Fruit fly (Drosophila melanogaster) whole organism, larva: ENCODE data around the gene vret.

Experiments
- noc ChIP-seq: fragments of 200-800 bp; sonication (Bioruptor generic); optimal IDR thresholded peaks from 3 replicates; lab custom pipeline; 2019; ENCODE audit warnings: missing biosample characterization, mild to moderate bottlenecking, missing genetic modification characterization, moderate library complexity

The vret gene

dm6 chr3R:22755187-22755777 lies 9.9 kb upstream of the vret start:
- TF ChIP-seq noc (tag; lab: Kevin White, UChicago): no peak

- peak; percentile 49 for TF ChIP-seq noc (tag; lab: Kevin White, UChicago)
Measured at dm6 chr3R:22753895-22754774, 8.8 kb upstream of the vret start.

- TF ChIP-seq noc (tag; lab: Kevin White, UChicago): no peak
Measured at dm6 chr3R:22753600-22753894, 8.2 kb upstream of the vret start.

dm6 chr3R:22752929-22753328 lies 7.5 kb upstream of the vret start:
- TF ChIP-seq noc (tag; lab: Kevin White, UChicago): no peak

- TF ChIP-seq noc (tag; lab: Kevin White, UChicago): no peak
Measured at dm6 chr3R:22751698-22752097, 6.3 kb upstream of the vret start.

dm6 chr3R:22751111-22751510 lies 5.7 kb upstream of the vret start:
- TF ChIP-seq noc (tag; lab: Kevin White, UChicago): no peak

dm6 chr3R:22750534-22750947 lies 5.2 kb upstream of the vret start, which contains the start of the genes rumi, CG7029 and Usp12-46:
Gene rumi, minus strand, starts transcription at chr3R:22750597.
Gene CG7029, plus strand, starts transcription at chr3R:22750901.
Gene Usp12-46, plus strand, starts transcription at chr3R:22750901.
- TF ChIP-seq noc (tag; lab: Kevin White, UChicago): peak; percentile 82

- TF ChIP-seq noc (tag; lab: Kevin White, UChicago): no peak
Measured at dm6 chr3R:22750039-22750438, 4.7 kb upstream of the vret start.

dm6 chr3R:22748956-22749355 lies 3.6 kb upstream of the vret start, which contains the start of gene CG31139:
Gene CG31139, minus strand, starts transcription at chr3R:22749056.
- TF ChIP-seq noc (tag; lab: Kevin White, UChicago): no peak

- no peak for TF ChIP-seq noc (tag; lab: Kevin White, UChicago)
Measured at dm6 chr3R:22747423-22748090, 2.2 kb upstream of the vret start, which contains the start of gene CG17141. Gene CG17141, minus strand, starts transcription at chr3R:22747599.

- no peak for TF ChIP-seq noc (tag; lab: Kevin White, UChicago)
Measured at dm6 chr3R:22740930-22741329, 4.5 kb downstream of the vret start, which contains the start of the genes Dcr-1 and CG6985. Gene Dcr-1, minus strand, starts transcription at chr3R:22741091. Gene CG6985, plus strand, starts transcription at chr3R:22741150.

- TF ChIP-seq noc (tag; lab: Kevin White, UChicago): no peak
Measured at dm6 chr3R:22733751-22734150, 11.6 kb downstream of the vret start, which contains the start of gene Takl2. Gene Takl2, minus strand, starts transcription at chr3R:22733851.

dm6 chr3R:22732995-22733394 lies 12.4 kb downstream of the vret start:
- no peak for TF ChIP-seq noc (tag; lab: Kevin White, UChicago)

- no peak for TF ChIP-seq noc (tag; lab: Kevin White, UChicago)
Measured at dm6 chr3R:22727857-22728256, 17.5 kb downstream of the vret start.

dm6 chr3R:22727456-22727833 lies 17.9 kb downstream of the vret start:
- no peak for TF ChIP-seq noc (tag; lab: Kevin White, UChicago)
